Worm (Caenorhabditis elegans): Measurements from ENCODE around the gene F53F1.4.

The F53F1.4 gene

ce11 chrV:13375861-13376260, 35.0 kb upstream of the F53F1.4 start:
- no peak for TF ChIP-seq lin-39 (tag; optimal IDR thresholded peaks at IDR 0.05)
- TF ChIP-seq peb-1 (tag; optimal IDR thresholded peaks at IDR 0.05) = no peak
- no peak for TF ChIP-seq unc-39 (tag; optimal IDR thresholded peaks at IDR 0.05)
- no peak for TF ChIP-seq nhr-12 (tag; optimal IDR thresholded peaks at IDR 0.05)
- TF ChIP-seq nhr-11 (tag; optimal IDR thresholded peaks at IDR 0.05) = no peak
- TF ChIP-seq ztf-11 (tag; optimal IDR thresholded peaks at IDR 0.05) = no peak
- no peak for TF ChIP-seq ama-1 (optimal IDR thresholded peaks at IDR 0.05)
- TF ChIP-seq alr-1 (tag; optimal IDR thresholded peaks at IDR 0.05) = no peak
- TF ChIP-seq ztf-1 (GFP tag; conservative IDR thresholded peaks at IDR 0.05) = no peak
- TF ChIP-seq nhr-23 (tag; optimal IDR thresholded peaks at IDR 0.05) = no peak
- TF ChIP-seq ceh-82 (tag; optimal IDR thresholded peaks at IDR 0.05) = no peak
- no peak for TF ChIP-seq elt-1 (tag; optimal IDR thresholded peaks at IDR 0.05)
- TF ChIP-seq sma-9 (GFP tag; optimal IDR thresholded peaks at IDR 0.05) = peak; percentile 43
- no peak for TF ChIP-seq sma-9 (tag; optimal IDR thresholded peaks at IDR 0.05)
- no peak for TF ChIP-seq dmd-4 (tag; optimal IDR thresholded peaks at IDR 0.05)
- TF ChIP-seq nhr-10 (tag; optimal IDR thresholded peaks at IDR 0.05) = no peak
- TF ChIP-seq fos-1 (tag; optimal IDR thresholded peaks at IDR 0.05) = peak; percentile 24
- TF ChIP-seq ztf-4 (tag; optimal IDR thresholded peaks at IDR 0.05) = no peak
- no peak for TF ChIP-seq unc-62 (GFP tag; optimal IDR thresholded peaks at IDR 0.05)
- peak; percentile 68 for TF ChIP-seq ceh-16 (tag; optimal IDR thresholded peaks at IDR 0.05)
- TF ChIP-seq lsy-2 (tag; optimal IDR thresholded peaks at IDR 0.05) = peak in 1 of 2 experiments; percentile 15
- TF ChIP-seq egl-27 (tag; optimal IDR thresholded peaks at IDR 0.05) = peak; percentile 59
- TF ChIP-seq ZK546.5 (tag; optimal IDR thresholded peaks at IDR 0.05) = no peak
- no peak for TF ChIP-seq R02D3.7 (tag; optimal IDR thresholded peaks at IDR 0.05)
- no peak for TF ChIP-seq crh-2 (tag; optimal IDR thresholded peaks at IDR 0.05)
- no peak for TF ChIP-seq mab-5 (tag; optimal IDR thresholded peaks at IDR 0.05)
- TF ChIP-seq snpc-4 (tag; optimal IDR thresholded peaks at IDR 0.05) = no peak
- TF ChIP-seq elt-3 (tag; optimal IDR thresholded peaks at IDR 0.05) = no peak
- no peak for TF ChIP-seq mdl-1 (tag; optimal IDR thresholded peaks at IDR 0.05)
- TF ChIP-seq gmeb-1 (tag; optimal IDR thresholded peaks at IDR 0.05) = no peak
- no peak for TF ChIP-seq sem-4 (tag; optimal IDR thresholded peaks at IDR 0.05)
- no peak for TF ChIP-seq zag-1 (tag; optimal IDR thresholded peaks at IDR 0.05)
- no peak for TF ChIP-seq nhr-6 (tag; optimal IDR thresholded peaks at IDR 0.05)
- TF ChIP-seq mbf-1 (tag; optimal IDR thresholded peaks at IDR 0.05) = no peak
- peak; percentile 17 for TF ChIP-seq sma-3 (GFP tag; optimal IDR thresholded peaks at IDR 0.05)
- TF ChIP-seq nhr-25 (tag; optimal IDR thresholded peaks at IDR 0.05) = peak; percentile 79
- TF ChIP-seq lin-11 (tag; optimal IDR thresholded peaks at IDR 0.05) = no peak
- TF ChIP-seq nhr-129 (tag; optimal IDR thresholded peaks at IDR 0.05) = peak; percentile 13
- TF ChIP-seq nhr-21 (tag; optimal IDR thresholded peaks at IDR 0.05) = no peak
- TF ChIP-seq aly-2 (tag; optimal IDR thresholded peaks at IDR 0.05) = no peak
- peak; percentile 22 for TF ChIP-seq blmp-1 (tag; optimal IDR thresholded peaks at IDR 0.05; ENCODE audit: insufficient read depth)
- TF ChIP-seq nhr-237 (tag; optimal IDR thresholded peaks at IDR 0.05) = no peak
- no peak for TF ChIP-seq nhr-77 (tag; optimal IDR thresholded peaks at IDR 0.05)
- peak; percentile 7 for TF ChIP-seq lin-13 (GFP tag; optimal IDR thresholded peaks at IDR 0.05)
- no peak for TF ChIP-seq Y55F3AM.14 (GFP tag; optimal IDR thresholded peaks at IDR 0.05)
- TF ChIP-seq C34F6.9 (tag; optimal IDR thresholded peaks at IDR 0.05) = no peak
- peak; percentile 62 for TF ChIP-seq F13H6.1 (tag; optimal IDR thresholded peaks at IDR 0.05)
- no peak for TF ChIP-seq skn-1 (tag; optimal IDR thresholded peaks at IDR 0.05)
- TF ChIP-seq unc-55 (GFP tag; optimal IDR thresholded peaks at IDR 0.05) = no peak

ce11 chrV:13377130-13377529, 33.7 kb upstream of the F53F1.4 start:
- TF ChIP-seq mab-5 (tag; optimal IDR thresholded peaks at IDR 0.05) (no peak), aly-2 (tag; optimal IDR thresholded peaks at IDR 0.05) (no peak), Y55F3AM.14 (GFP tag; optimal IDR thresholded peaks at IDR 0.05) (no peak), gmeb-1 (tag; optimal IDR thresholded peaks at IDR 0.05) (peak; percentile 27), unc-55 (GFP tag; optimal IDR thresholded peaks at IDR 0.05) (no peak), sma-9 (GFP tag; optimal IDR thresholded peaks at IDR 0.05) (peak; percentile 51), sma-9 (tag; optimal IDR thresholded peaks at IDR 0.05) (no peak), F13H6.1 (tag; optimal IDR thresholded peaks at IDR 0.05) (peak; percentile 25), crh-2 (tag; optimal IDR thresholded peaks at IDR 0.05) (peak; percentile 85), R02D3.7 (tag; optimal IDR thresholded peaks at IDR 0.05) (no peak), fos-1 (tag; optimal IDR thresholded peaks at IDR 0.05) (peak; percentile 55)
